Worm (Caenorhabditis elegans) whole organism, late embryonic: ENCODE results near the gene C01G12.5.

ENCODE experiments used
- C38D4.7 ChIP-seq: fragments of 200-800 bp; sonication (Bioruptor generic); optimal IDR thresholded peaks from 2 replicates; lab custom pipeline; 2018; ENCODE audit warnings: mild to moderate bottlenecking, missing genetic modification characterization, moderate library complexity, missing compliant biosample characterization
- F13H6.1 ChIP-seq: sonication (generic microtip); optimal IDR thresholded peaks from 2 replicates; lab custom pipeline; 2016; ENCODE audit warnings: missing genetic modification characterization, missing compliant biosample characterization
- K02D7.2 ChIP-seq: sonication (generic microtip); optimal IDR thresholded peaks from 2 replicates; lab custom pipeline; 2017; ENCODE audit warnings: mild to moderate bottlenecking, missing genetic modification characterization, missing compliant biosample characterization
- ahr-1 ChIP-seq: sonication (generic microtip); optimal IDR thresholded peaks from 2 replicates; lab custom pipeline; 2016; ENCODE audit warnings: missing genetic modification characterization, missing compliant biosample characterization
- ama-1 ChIP-seq: fragments of 150-350 bp; optimal IDR thresholded peaks from 2 replicates; lab custom pipeline; 2014
- ceh-14 ChIP-seq: sonication (generic microtip); optimal IDR thresholded peaks from 2 replicates; lab custom pipeline; 2016; ENCODE audit warnings: missing genotype, missing genetic modification characterization, missing compliant biosample characterization
- ceh-18 ChIP-seq: sonication (generic microtip); optimal IDR thresholded peaks from 2 replicates; lab custom pipeline; 2016; ENCODE audit warnings: missing genetic modification characterization, missing compliant biosample characterization
- ceh-19 ChIP-seq: fragments of 200-800 bp; sonication (Bioruptor generic); optimal IDR thresholded peaks from 2 replicates; lab custom pipeline; 2018; ENCODE audit warnings: mild to moderate bottlenecking, missing genetic modification characterization, missing compliant biosample characterization
- ceh-2 ChIP-seq: sonication (generic microtip); optimal IDR thresholded peaks from 2 replicates; lab custom pipeline; 2016; ENCODE audit warnings: missing genotype, missing genetic modification characterization, missing compliant biosample characterization
- ceh-34 ChIP-seq: sonication (generic microtip); optimal IDR thresholded peaks from 2 replicates; lab custom pipeline; 2016; ENCODE audit warnings: mild to moderate bottlenecking, missing genetic modification characterization, missing compliant biosample characterization
- ceh-45 ChIP-seq: fragments of 200-800 bp; sonication (Bioruptor generic); IDR thresholded peaks from 2 replicates; pipeline ENCODE4 v1.3.6; 2022; ENCODE audit warnings: missing genetic modification reagents, missing genetic modification characterization, missing compliant biosample characterization
- ceh-6 ChIP-seq: fragments of 200-800 bp; sonication (Bioruptor generic); optimal IDR thresholded peaks from 2 replicates; lab custom pipeline; 2018; ENCODE audit warnings: mild to moderate bottlenecking, missing genetic modification characterization, missing compliant biosample characterization
- ceh-9 ChIP-seq: sonication (generic microtip); optimal IDR thresholded peaks from 2 replicates; lab custom pipeline; 2016; ENCODE audit warnings: mild to moderate bottlenecking, missing genetic modification characterization, inconsistent platforms, missing compliant biosample characterization
- che-1 ChIP-seq: sonication (generic microtip); optimal IDR thresholded peaks from 2 replicates; lab custom pipeline; 2016; ENCODE audit warnings: mild to moderate bottlenecking, missing genetic modification characterization, missing compliant biosample characterization
- dmd-4 ChIP-seq: sonication (generic microtip); optimal IDR thresholded peaks from 2 replicates; lab custom pipeline; 2016; ENCODE audit warnings: borderline replicate concordance, missing genetic modification characterization, missing compliant biosample characterization
- dve-1 ChIP-seq: sonication (generic microtip); optimal IDR thresholded peaks from 2 replicates; lab custom pipeline; 2017; ENCODE audit warnings: antibody characterized with exemption, mild to moderate bottlenecking, missing genetic modification characterization, missing compliant biosample characterization
- elt-2 ChIP-seq: sonication (generic microtip); optimal IDR thresholded peaks from 2 replicates; lab custom pipeline; 2016; ENCODE audit warnings: missing genetic modification reagents, missing genetic modification characterization, missing compliant biosample characterization
- elt-4 ChIP-seq: sonication (generic microtip); optimal IDR thresholded peaks from 2 replicates; lab custom pipeline; 2016; ENCODE audit warnings: missing genetic modification characterization, missing compliant biosample characterization
- eyg-1 ChIP-seq: sonication (generic microtip); optimal IDR thresholded peaks from 2 replicates; lab custom pipeline; 2016; ENCODE audit warnings: missing genotype, missing genetic modification characterization, missing compliant biosample characterization
- fkh-10 ChIP-seq: fragments of 150-350 bp; optimal IDR thresholded peaks from 2 replicates; lab custom pipeline; 2014; ENCODE audit warnings: missing biosample characterization, missing genetic modification reagents, missing genetic modification characterization
- gmeb-2 ChIP-seq: sonication (generic microtip); optimal IDR thresholded peaks from 2 replicates; lab custom pipeline; 2016; ENCODE audit warnings: missing genetic modification characterization, inconsistent platforms, missing compliant biosample characterization
- hlh-13 ChIP-seq: fragments of 200-800 bp; sonication (Bioruptor generic); optimal IDR thresholded peaks from 2 replicates; lab custom pipeline; 2018; ENCODE audit warnings: mild to moderate bottlenecking, missing genetic modification characterization, missing compliant biosample characterization
- hlh-30 ChIP-seq: sonication (generic microtip); optimal IDR thresholded peaks from 2 replicates; lab custom pipeline; 2017; ENCODE audit warnings: antibody characterized with exemption, missing genetic modification characterization, missing compliant biosample characterization; ENCODE audit not compliant: insufficient read depth
- hlh-8 ChIP-seq: sonication (generic microtip); optimal IDR thresholded peaks from 2 replicates; lab custom pipeline; 2016; ENCODE audit warnings: missing genotype, missing genetic modification characterization, missing compliant biosample characterization
- lim-6 ChIP-seq: sonication (generic microtip); optimal IDR thresholded peaks from 2 replicates; lab custom pipeline; 2016; ENCODE audit warnings: missing genetic modification characterization, missing compliant biosample characterization
- mec-3 ChIP-seq: sonication (generic microtip); optimal IDR thresholded peaks from 2 replicates; lab custom pipeline; 2016; ENCODE audit warnings: borderline replicate concordance, missing genetic modification characterization, missing compliant biosample characterization
- nhr-11 ChIP-seq: fragments of 150-350 bp; optimal IDR thresholded peaks from 2 replicates; lab custom pipeline; 2014; ENCODE audit warnings: missing biosample characterization, missing genetic modification characterization
- odd-2 ChIP-seq: sonication (generic microtip); optimal IDR thresholded peaks from 2 replicates; lab custom pipeline; 2017; ENCODE audit warnings: antibody characterized with exemption, mild to moderate bottlenecking, missing genetic modification characterization, missing compliant biosample characterization
- pax-1 ChIP-seq: fragments of 150-350 bp; optimal IDR thresholded peaks from 2 replicates; lab custom pipeline; 2014; ENCODE audit warnings: missing biosample characterization, missing genetic modification characterization
- pha-2 ChIP-seq: sonication (generic microtip); optimal IDR thresholded peaks from 2 replicates; lab custom pipeline; 2017; ENCODE audit warnings: mild to moderate bottlenecking, missing genetic modification characterization, missing compliant biosample characterization
- pha-4 ChIP-seq: fragments of 150-350 bp; optimal IDR thresholded peaks from 2 replicates; lab custom pipeline; 2018; ENCODE audit warnings: missing biosample characterization, missing genetic modification reagents, missing genetic modification characterization
- pqm-1 ChIP-seq: sonication (generic microtip); optimal IDR thresholded peaks from 2 replicates; lab custom pipeline; 2016; ENCODE audit warnings: missing genetic modification characterization, missing compliant biosample characterization
- ref-2 ChIP-seq: sonication (generic microtip); optimal IDR thresholded peaks from 2 replicates; lab custom pipeline; 2016; ENCODE audit warnings: missing genetic modification characterization, missing compliant biosample characterization
- sox-2 ChIP-seq: fragments of 200-800 bp; sonication (Bioruptor generic); IDR thresholded peaks from 2 replicates; pipeline ENCODE4 v1.3.6; 2022; ENCODE audit warnings: missing genetic modification reagents, missing genetic modification characterization, missing compliant biosample characterization
- sox-4 ChIP-seq: sonication (generic microtip); optimal IDR thresholded peaks from 2 replicates; lab custom pipeline; 2017; ENCODE audit warnings: mild to moderate bottlenecking, missing genetic modification characterization, inconsistent platforms, missing compliant biosample characterization
- syd-9 ChIP-seq: sonication (generic microtip); optimal IDR thresholded peaks from 2 replicates; lab custom pipeline; 2016; ENCODE audit warnings: mild to moderate bottlenecking, missing genetic modification characterization, moderate library complexity, missing compliant biosample characterization
- ttx-3 ChIP-seq: sonication (generic microtip); optimal IDR thresholded peaks from 2 replicates; lab custom pipeline; 2016; ENCODE audit warnings: missing genetic modification reagents, missing genetic modification characterization, missing compliant biosample characterization
- unc-42 ChIP-seq: sonication (generic microtip); optimal IDR thresholded peaks from 2 replicates; lab custom pipeline; 2016; ENCODE audit warnings: missing genotype, missing genetic modification characterization, missing compliant biosample characterization
- zip-5 ChIP-seq: sonication (generic microtip); optimal IDR thresholded peaks from 2 replicates; lab custom pipeline; 2016; ENCODE audit warnings: missing genetic modification characterization, missing compliant biosample characterization

The C01G12.5 gene

DNA sequence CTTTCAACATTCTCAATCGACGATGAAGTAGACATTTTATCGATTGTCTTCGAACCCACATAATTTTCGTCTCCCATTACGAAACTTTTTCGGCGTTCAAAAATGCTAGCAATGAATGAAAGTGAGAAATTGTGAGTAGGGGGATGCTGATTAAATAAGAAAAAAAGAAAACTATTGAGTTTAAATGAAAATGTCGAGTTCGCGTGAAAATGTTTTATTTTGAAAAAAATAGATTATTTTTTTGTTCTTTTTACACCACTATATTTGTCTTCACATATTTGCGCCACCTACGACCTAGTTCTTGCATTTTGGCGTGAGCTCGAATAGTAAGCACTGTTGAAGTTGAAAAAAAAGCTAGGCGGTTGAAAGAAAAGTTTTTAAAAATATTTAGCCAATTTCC lies 5.1 kb downstream of the C01G12.5 start, which contains the start of gene C01G12.3:
C01G12.3 (minus strand) TSS at position 101 of the 400 bp plus-strand sequence.
- no peak for TF ChIP-seq elt-4 (tag; lab: Kevin White, UChicago)
- no peak for TF ChIP-seq ttx-3 (tag; lab: Kevin White, UChicago)
- no peak for TF ChIP-seq syd-9 (tag; lab: Kevin White, UChicago)
- TF ChIP-seq hlh-30 (tag; lab: Kevin White, UChicago) = no peak

DNA sequence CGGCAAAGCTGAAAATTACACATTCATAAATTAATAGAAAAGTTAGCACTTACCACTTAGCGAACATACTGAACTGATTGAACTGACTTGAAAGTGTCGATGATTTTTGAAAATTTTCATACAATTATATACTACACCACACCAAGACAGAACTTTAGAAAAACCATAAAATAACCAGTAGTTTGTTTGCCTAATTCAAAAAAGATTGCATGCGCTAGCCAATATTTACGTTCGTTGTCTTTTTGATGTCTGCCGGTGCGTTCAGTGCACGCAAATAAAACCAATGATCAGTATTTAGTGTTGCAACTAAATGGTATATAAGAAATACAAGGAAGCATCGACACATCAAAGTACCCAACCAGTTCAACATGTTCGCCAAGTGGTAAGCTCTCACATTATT lies 6.8 kb downstream of the C01G12.5 start, which contains the start of the genes nspb-8 and nspb-9:
nspb-8 (minus strand) TSS at position 101 of the 400 bp plus-strand sequence.
nspb-9 (plus strand) TSS at position 311 of the 400 bp plus-strand sequence.
- TF ChIP-seq ama-1 (lab: Kevin White, UChicago) (no peak), F13H6.1 (tag; lab: Kevin White, UChicago) (no peak), elt-4 (tag; lab: Kevin White, UChicago) (no peak), elt-2 (tag; lab: Kevin White, UChicago) (no peak), eyg-1 (no peak), ttx-3 (tag; lab: Kevin White, UChicago) (no peak), ref-2 (tag; lab: Kevin White, UChicago) (no peak), ceh-14 (tag; lab: Kevin White, UChicago) (no peak)

DNA sequence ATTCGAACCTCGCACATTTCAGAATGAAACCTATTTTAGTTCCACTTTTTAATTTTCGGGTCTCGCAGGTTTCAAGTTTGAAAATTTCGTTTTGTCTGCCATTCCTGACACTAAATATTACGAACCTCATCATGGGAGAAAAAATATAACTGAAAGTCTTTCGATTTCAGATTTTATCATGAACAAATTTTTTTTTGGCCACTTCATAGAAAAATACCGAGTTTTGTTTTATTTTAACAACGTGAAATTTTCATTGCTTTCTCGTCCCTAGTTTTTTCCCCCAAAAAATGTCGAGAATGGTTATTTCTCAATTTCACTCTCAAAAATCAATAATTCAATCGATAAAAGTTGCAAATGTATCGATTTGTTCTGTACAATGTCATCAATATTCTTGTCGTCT lies 8.6 kb downstream of the C01G12.5 start, which contains the start of gene C01G12.9:
C01G12.9 (plus strand) TSS at position 301 of the 400 bp plus-strand sequence.
- TF ChIP-seq ttx-3 (tag; lab: Kevin White, UChicago) (no peak), sox-4 (tag; lab: Kevin White, UChicago) (no peak), hlh-30 (tag; lab: Kevin White, UChicago) (no peak), mec-3 (tag; lab: Kevin White, UChicago) (no peak), ceh-18 (tag; lab: Kevin White, UChicago) (no peak), sox-2 (no peak), ceh-6 (GFP tag; lab: Kevin White, UChicago) (no peak), ceh-19 (GFP tag; lab: Kevin White, UChicago) (no peak), ceh-45 (GFP tag; lab: Robert Waterston, UW) (no peak), C38D4.7 (no peak), ceh-2 (tag; lab: Kevin White, UChicago) (no peak), dve-1 (no peak), fkh-10 (GFP tag; lab: Kevin White, UChicago) (no peak), che-1 (no peak), pha-2 (tag; lab: Kevin White, UChicago) (no peak), dmd-4 (tag; lab: Kevin White, UChicago) (no peak)

DNA sequence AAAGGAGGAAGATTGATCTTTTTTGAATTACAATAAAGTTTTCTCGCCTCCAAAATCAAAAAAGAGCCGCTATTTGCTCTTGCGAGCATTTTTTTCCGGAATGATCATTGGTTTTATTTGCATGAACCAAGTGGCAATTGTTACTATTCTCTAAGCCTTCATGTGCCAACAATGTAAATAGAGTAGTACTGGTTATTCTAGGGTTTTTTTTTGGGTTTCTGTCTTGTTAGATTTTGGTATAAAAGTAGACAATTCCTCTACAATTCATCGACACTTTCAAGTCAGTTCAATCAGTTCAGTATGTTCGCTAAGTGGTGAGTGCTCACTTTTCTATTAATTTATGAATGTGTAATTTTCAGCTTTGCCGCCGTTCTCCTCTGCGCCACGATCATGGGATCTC lies 9.3 kb downstream of the C01G12.5 start, which contains the start of gene nspb-7:
nspb-7 (plus strand) TSS at position 301 of the 400 bp plus-strand sequence.
- TF ChIP-seq ceh-45 (GFP tag; lab: Robert Waterston, UW) = no peak
- no peak for TF ChIP-seq ceh-34 (tag; lab: Kevin White, UChicago)
- TF ChIP-seq ref-2 (tag; lab: Kevin White, UChicago) = no peak
- TF ChIP-seq unc-42 = no peak
- TF ChIP-seq elt-4 (tag; lab: Kevin White, UChicago) = no peak
- TF ChIP-seq eyg-1 = no peak
- TF ChIP-seq ceh-9 (tag; lab: Kevin White, UChicago) = no peak
- TF ChIP-seq ceh-19 (GFP tag; lab: Kevin White, UChicago) = no peak
- TF ChIP-seq ahr-1 (tag; lab: Kevin White, UChicago) = no peak
- no peak for TF ChIP-seq odd-2 (tag; lab: Kevin White, UChicago)

DNA sequence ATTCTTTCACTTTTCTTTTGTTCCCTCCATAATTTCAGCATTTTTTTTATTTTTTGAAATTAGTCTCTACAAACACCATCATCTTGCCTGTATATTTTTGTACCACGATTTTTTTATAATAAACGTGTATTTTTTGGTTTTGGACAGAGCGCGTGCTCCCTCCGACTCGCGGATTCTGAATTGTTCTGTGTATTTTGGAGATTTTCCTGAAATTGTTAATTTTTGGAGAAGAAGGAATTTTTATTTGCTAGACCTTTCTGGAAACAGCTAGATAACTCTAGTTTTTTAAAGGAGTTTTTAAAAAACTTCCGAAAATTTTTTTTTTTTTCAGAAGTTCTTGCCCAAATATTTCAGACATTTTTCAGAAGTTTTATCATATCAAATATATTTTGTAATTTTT lies 10.9 kb downstream of the C01G12.5 start, which contains the start of gene C01G12.13:
C01G12.13 (plus strand) TSS at position 301 of the 400 bp plus-strand sequence.
- TF ChIP-seq hlh-8 (no peak), zip-5 (tag; lab: Kevin White, UChicago) (no peak), sox-4 (tag; lab: Kevin White, UChicago) (no peak), ttx-3 (tag; lab: Kevin White, UChicago) (no peak), pqm-1 (tag; lab: Kevin White, UChicago) (no peak), pax-1 (no peak), K02D7.2 (no peak), gmeb-2 (tag; lab: Kevin White, UChicago) (no peak), nhr-11 (no peak), hlh-13 (GFP tag; lab: Kevin White, UChicago) (no peak), pha-4 (no peak), odd-2 (tag; lab: Kevin White, UChicago) (no peak), lim-6 (no peak), sox-2 (no peak)
